Fruit fly (Drosophila melanogaster) whole organism, pupa: ENCODE data around the gene Mdr65.
A peak's percentile ranks its signal among the peaks of the same experiment; 100 is the strongest.

Experiments used
- CG13204 ChIP-seq: fragments of 200-800 bp; sonication (Bioruptor generic); optimal IDR thresholded peaks from 2 replicates; lab custom pipeline; 2018; ENCODE audit warnings: missing biosample characterization, mild to moderate bottlenecking, missing genetic modification characterization, moderate library complexity
- CG34367 ChIP-seq: fragments of 200-800 bp; sonication (Bioruptor generic); optimal IDR thresholded peaks from 2 replicates; lab custom pipeline; 2018; ENCODE audit warnings: missing biosample characterization, mild to moderate bottlenecking, missing genetic modification characterization

DNA sequence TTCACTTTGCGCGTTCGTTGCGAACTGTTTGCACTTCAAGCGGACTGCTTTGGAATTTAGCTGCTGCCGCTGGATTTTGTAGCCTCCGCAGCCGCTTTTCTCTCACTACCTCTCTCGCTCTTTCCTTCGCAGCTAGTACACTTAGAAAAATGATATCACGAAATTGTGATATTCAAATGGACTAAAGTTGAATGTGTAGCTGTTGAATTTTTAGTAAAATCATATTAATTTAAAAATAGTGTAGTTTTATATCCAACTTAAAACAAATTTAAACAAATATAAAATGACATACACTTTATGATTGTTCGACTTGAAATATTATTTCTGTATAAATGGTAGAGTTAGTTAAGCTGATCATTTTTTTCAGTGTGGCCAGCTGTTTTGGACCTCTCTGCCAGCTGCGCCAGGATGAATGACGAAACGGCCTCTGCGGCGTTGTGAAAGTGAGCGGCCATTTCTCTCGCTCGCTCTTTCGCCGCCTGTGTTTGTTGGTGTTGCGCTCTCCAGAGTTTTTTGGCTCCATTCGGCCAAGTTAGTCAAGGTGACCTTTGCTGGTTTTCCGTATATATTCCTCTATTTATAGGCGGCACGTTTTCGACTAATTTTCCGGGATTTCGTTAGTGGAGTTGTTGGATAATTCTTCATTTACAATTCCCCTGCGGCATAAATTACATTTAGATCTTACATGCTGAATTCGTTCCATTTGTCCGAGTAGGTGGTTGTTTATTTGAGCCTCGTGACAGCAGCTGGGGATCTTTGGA, 17.3 kb upstream of the Mdr65 start, which contains the start of gene Ldh:
- TF ChIP-seq CG34367 (peak; percentile 86), CG13204 (peak; percentile 80)
